Fruit fly (Drosophila melanogaster) whole organism, wandering third instar larva: Measurements from ENCODE around the gene CG6055.

Experiments used
- Hnf4 ChIP-seq: fragments of 200-800 bp; sonication (Bioruptor generic); optimal IDR thresholded peaks from 2 replicates; lab custom pipeline; 2016; ENCODE audit warnings: missing biosample characterization, mild to moderate bottlenecking, missing genetic modification characterization
- pan ChIP-seq: fragments of >200 bp; optimal IDR thresholded peaks from 2 replicates; lab custom pipeline; 2017
- psq ChIP-seq: fragments of 200-800 bp; sonication (Bioruptor generic); optimal IDR thresholded peaks from 3 replicates; lab custom pipeline; 2017; ENCODE audit warnings: missing biosample characterization, mild to moderate bottlenecking, missing genetic modification characterization, moderate library complexity
- rgr ChIP-seq: fragments of 200-800 bp; sonication (Bioruptor generic); optimal IDR thresholded peaks from 3 replicates; lab custom pipeline; 2016; ENCODE audit warnings: missing biosample characterization, mild to moderate bottlenecking, missing genetic modification characterization

DNA sequence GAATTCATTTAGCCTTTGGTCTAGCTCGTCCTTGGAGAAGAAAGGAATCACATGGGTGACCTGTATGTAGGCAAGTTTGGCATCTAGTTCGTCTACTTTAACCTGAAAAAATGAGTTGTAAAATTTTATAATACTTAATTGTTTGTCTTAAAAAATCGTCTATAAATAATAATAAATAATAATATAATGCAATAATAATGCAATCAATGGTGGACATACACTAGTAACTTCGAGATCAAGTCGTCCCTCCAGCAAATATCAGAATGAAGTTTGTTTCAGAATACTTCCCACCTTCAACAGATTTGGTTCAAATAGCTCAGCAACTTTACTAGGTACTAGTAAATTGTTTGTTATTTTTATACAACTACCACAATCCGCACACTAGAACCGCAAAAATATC, 8.1 kb downstream of the CG6055 start, which contains the start of gene CG6441:
- TF ChIP-seq rgr (no peak), pan (lab: Kevin White, UChicago) (no peak), Hnf4 (GFP tag; lab: Kevin White, UChicago) (no peak), psq (GFP tag; lab: Kevin White, UChicago) (no peak)
